Fruit fly (Drosophila melanogaster) whole organism, wandering third instar larva: Measurements from ENCODE around the gene Lsp2.
A peak's percentile ranks its signal among the peaks of the same experiment; 100 is the strongest.

Experiments
- CG9705 ChIP-seq: fragments of 200-800 bp; sonication (Bioruptor generic); optimal IDR thresholded peaks from 2 replicates; lab custom pipeline; 2018; ENCODE audit warnings: missing biosample characterization, mild to moderate bottlenecking, missing genetic modification characterization
- CrebA ChIP-seq: fragments of 200-800 bp; sonication (Bioruptor generic); optimal IDR thresholded peaks from 2 replicates; lab custom pipeline; 2016; ENCODE audit warnings: missing biosample characterization, mild to moderate bottlenecking, missing genetic modification characterization, borderline replicate concordance
- Dif ChIP-seq: fragments of 200-275, 200-300 bp; sonication (Bioruptor generic); optimal IDR thresholded peaks from 2 replicates; lab custom pipeline; 2018; ENCODE audit warnings: missing biosample characterization, missing genetic modification characterization; ENCODE audit not compliant: partially characterized antibody
- GATAd ChIP-seq: sonication (Bioruptor generic); optimal IDR thresholded peaks from 2 replicates; lab custom pipeline; 2016; ENCODE audit warnings: missing biosample characterization, missing genetic modification characterization
- HLH106 ChIP-seq: fragments of 200-800 bp; optimal IDR thresholded peaks from 3 replicates; lab custom pipeline; 2019; ENCODE audit warnings: missing biosample characterization, mild to moderate bottlenecking, missing genetic modification characterization, moderate library complexity
- Hr78 ChIP-seq: fragments of >200 bp; optimal IDR thresholded peaks from 2 replicates; lab custom pipeline; 2017; ENCODE audit warnings: missing biosample characterization, missing genetic modification characterization
- N ChIP-seq: fragments of >200 bp; optimal IDR thresholded peaks from 2 replicates; lab custom pipeline; 2018; ENCODE audit warnings: missing biosample characterization, missing external identifiers, missing genetic modification characterization
- jim ChIP-seq: fragments of 175-275, 200-325 bp; sonication (Bioruptor generic); optimal IDR thresholded peaks from 2 replicates; lab custom pipeline; 2016; ENCODE audit warnings: missing biosample characterization, mild to moderate bottlenecking, missing genetic modification characterization
- lola ChIP-seq: fragments of >200 bp; optimal IDR thresholded peaks from 2 replicates; lab custom pipeline; 2017; ENCODE audit warnings: missing biosample characterization, missing genetic modification characterization
- usp ChIP-seq: fragments of >200 bp; optimal IDR thresholded peaks from 2 replicates; lab custom pipeline; 2017; ENCODE audit warnings: missing biosample characterization, missing genetic modification characterization

dm6 chr3L:12124975-12125374 lies 4.2 kb upstream of the Lsp2 start, which contains the start of gene yps:
- TF ChIP-seq CG9705 (GFP tag; lab: Kevin White, UChicago) (peak; percentile 95), usp (GFP tag; lab: Kevin White, UChicago) (no peak), Dif (GFP tag; lab: Kevin White, UChicago) (no peak), lola (no peak), Hr78 (GFP tag; lab: Kevin White, UChicago) (no peak), HLH106 (tag; lab: Kevin White, UChicago) (peak; percentile 86), CrebA (no peak), N (GFP tag; lab: Kevin White, UChicago) (no peak), jim (GFP tag; lab: Kevin White, UChicago) (no peak), GATAd (GFP tag; lab: Kevin White, UChicago) (no peak)
